Worm (Caenorhabditis elegans) whole organism, L4/young adult: ENCODE results near the gene rom-3.

Source experiments
- W03F9.2 ChIP-seq: fragments of 150-350 bp; optimal IDR thresholded peaks from 2 replicates; lab custom pipeline; 2014; ENCODE audit warnings: missing biosample characterization, missing genetic modification characterization
- dao-5 ChIP-seq: sonication (generic microtip); optimal IDR thresholded peaks from 2 replicates; lab custom pipeline; 2016; ENCODE audit warnings: missing genotype, missing genetic modification characterization, moderate library complexity, missing compliant biosample characterization
- him-1 ChIP-seq: sonication (generic microtip); optimal IDR thresholded peaks from 2 replicates; lab custom pipeline; 2016; ENCODE audit warnings: missing genotype, missing genetic modification reagents, missing genetic modification characterization, missing compliant biosample characterization

DNA sequence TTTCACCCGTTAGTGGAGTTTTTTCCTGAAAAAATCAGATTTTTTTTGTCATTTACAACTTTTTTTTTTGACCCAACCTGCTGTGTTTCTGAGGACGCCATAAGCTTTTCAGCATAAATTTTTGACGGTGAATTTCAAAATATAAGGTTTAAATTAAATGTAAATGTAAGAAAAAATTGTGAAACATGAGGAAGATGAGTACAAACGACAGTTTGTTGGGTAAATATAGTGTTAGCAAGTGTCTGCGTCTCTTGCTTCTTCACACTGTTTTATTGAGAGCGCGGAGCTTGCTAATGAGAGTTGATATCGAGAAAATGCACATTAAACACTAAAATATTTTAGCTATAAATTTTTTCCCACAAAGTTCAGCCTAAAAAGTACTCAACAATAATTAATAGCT lies at the start of gene rom-3:
- no peak for TF ChIP-seq him-1
- no peak for TF ChIP-seq dao-5 (tag; lab: Kevin White, UChicago)
- TF ChIP-seq W03F9.2 (tag; lab: Kevin White, UChicago) = no peak
